Fruit fly (Drosophila melanogaster) whole organism, adult: ENCODE results near the gene Nepl3.
A peak's percentile ranks its signal among the peaks of the same experiment; 100 is the strongest.

Experiments used
- CG11617 ChIP-seq: fragments of 200-800 bp; sonication (Bioruptor generic); optimal IDR thresholded peaks from 2 replicates; lab custom pipeline; 2017; ENCODE audit warnings: mild to moderate bottlenecking, missing biosample characterization, missing genetic modification reagents, missing genetic modification characterization
- CG12768 ChIP-seq: fragments of 200-800 bp; sonication (Bioruptor generic); optimal IDR thresholded peaks from 2 replicates; lab custom pipeline; 2017; ENCODE audit warnings: missing biosample characterization, missing genetic modification characterization, mild to moderate bottlenecking, moderate library complexity, missing genetic modification reagents
- CG14711 ChIP-seq: fragments of 200-800 bp; sonication (Bioruptor generic); optimal IDR thresholded peaks from 2 replicates; lab custom pipeline; 2018; ENCODE audit warnings: missing biosample characterization, mild to moderate bottlenecking, missing genetic modification characterization, moderate library complexity
- CG1620 ChIP-seq: fragments of 200-800 bp; sonication (Bioruptor generic); optimal IDR thresholded peaks from 2 replicates; lab custom pipeline; 2016; ENCODE audit warnings: missing biosample characterization, missing genetic modification characterization
- CG33017 ChIP-seq: fragments of 200-800 bp; sonication (Bioruptor generic); optimal IDR thresholded peaks from 2 replicates; lab custom pipeline; 2018; ENCODE audit warnings: missing biosample characterization, mild to moderate bottlenecking, missing genetic modification characterization, moderate library complexity
- CG5204 ChIP-seq: fragments of 200-800 bp; sonication (Bioruptor generic); optimal IDR thresholded peaks from 2 replicates; lab custom pipeline; 2016; ENCODE audit warnings: missing biosample characterization, missing genetic modification characterization
- CG7045 ChIP-seq: fragments of 200-800 bp; sonication (Bioruptor generic); optimal IDR thresholded peaks from 2 replicates; lab custom pipeline; 2017; ENCODE audit warnings: missing biosample characterization, mild to moderate bottlenecking, missing genetic modification characterization
- CG7101 ChIP-seq: fragments of 200-800 bp; sonication (Bioruptor generic); optimal IDR thresholded peaks from 2 replicates; lab custom pipeline; 2018; ENCODE audit warnings: missing biosample characterization, mild to moderate bottlenecking, missing genetic modification characterization, moderate library complexity
- Clk ChIP-seq: fragments of 200-800 bp; sonication (Bioruptor generic); optimal IDR thresholded peaks from 2 replicates; lab custom pipeline; 2017; ENCODE audit warnings: missing biosample characterization, missing genetic modification characterization
- Crg-1 ChIP-seq: fragments of 200-800 bp; sonication (Bioruptor generic); optimal IDR thresholded peaks from 2 replicates; lab custom pipeline; 2016; ENCODE audit warnings: missing biosample characterization, missing genetic modification characterization
- Hr96 ChIP-seq: fragments of 200-800 bp; sonication (Bioruptor generic); optimal IDR thresholded peaks from 2 replicates; lab custom pipeline; 2016; ENCODE audit warnings: missing biosample characterization, missing genetic modification characterization
- Mnt ChIP-seq: fragments of 200-800 bp; sonication (Bioruptor generic); optimal IDR thresholded peaks from 2 replicates; lab custom pipeline; 2016; ENCODE audit warnings: missing biosample characterization, mild to moderate bottlenecking, missing genetic modification characterization
- bab1 ChIP-seq: fragments of 200-800 bp; sonication (Bioruptor generic); optimal IDR thresholded peaks from 3 replicates; lab custom pipeline; 2019; ENCODE audit warnings: missing biosample characterization, mild to moderate bottlenecking, missing genetic modification characterization, moderate library complexity
- cic ChIP-seq: fragments of 200-800 bp; sonication (Bioruptor generic); optimal IDR thresholded peaks from 2 replicates; lab custom pipeline; 2017; ENCODE audit warnings: missing biosample characterization, mild to moderate bottlenecking, missing genetic modification characterization, moderate library complexity
- cnc ChIP-seq, 2 experiments: fragments of >200 bp; optimal IDR thresholded peaks; 2 replicates each; lab custom pipeline; 2017
- kay ChIP-seq: fragments of 200-800 bp; sonication (Bioruptor generic); peaks from one replicate; lab custom pipeline; 2016; ENCODE audit warnings: missing biosample characterization, missing genetic modification characterization, borderline replicate concordance
- ovo ChIP-seq: fragments of 200-800 bp; sonication (Bioruptor generic); optimal IDR thresholded peaks from 2 replicates; lab custom pipeline; 2016; ENCODE audit warnings: missing biosample characterization, missing genetic modification characterization
- pad ChIP-seq: fragments of 200-800 bp; sonication (Bioruptor generic); optimal IDR thresholded peaks from 3 replicates; lab custom pipeline; 2017; ENCODE audit warnings: missing biosample characterization, missing genetic modification characterization, mild to moderate bottlenecking, moderate library complexity, missing genetic modification reagents
- tj ChIP-seq: fragments of 200-800 bp; sonication (Bioruptor generic); optimal IDR thresholded peaks from 3 replicates; lab custom pipeline; 2017; ENCODE audit warnings: missing biosample characterization, mild to moderate bottlenecking, missing genetic modification characterization, moderate library complexity
- toe ChIP-seq: fragments of 200-800 bp; sonication (Bioruptor generic); optimal IDR thresholded peaks from 2 replicates; lab custom pipeline; 2016; ENCODE audit warnings: missing biosample characterization, missing genetic modification characterization

Gene Nepl3

dm6 chr2L:5049974-5050373 lies 8.1 kb downstream of the Nepl3 start:
- no peak for TF ChIP-seq CG7101 (tag; lab: Kevin White, UChicago)
- no peak for TF ChIP-seq kay
- no peak for TF ChIP-seq CG14711 (tag; lab: Kevin White, UChicago)
- TF ChIP-seq CG33017 (tag; lab: Kevin White, UChicago) = no peak
- no peak for TF ChIP-seq CG1620 (GFP tag; lab: Kevin White, UChicago)
- no peak for TF ChIP-seq cic (GFP tag; lab: Kevin White, UChicago)
- no peak for TF ChIP-seq CG12768
- TF ChIP-seq toe (GFP tag; lab: Kevin White, UChicago) = no peak
- TF ChIP-seq Clk = no peak
- TF ChIP-seq Mnt = no peak
- TF ChIP-seq tj (GFP tag; lab: Kevin White, UChicago) = no peak
- no peak for TF ChIP-seq pad (GFP tag; lab: Kevin White, UChicago)
- TF ChIP-seq Hr96 (GFP tag; lab: Kevin White, UChicago) = no peak

DNA sequence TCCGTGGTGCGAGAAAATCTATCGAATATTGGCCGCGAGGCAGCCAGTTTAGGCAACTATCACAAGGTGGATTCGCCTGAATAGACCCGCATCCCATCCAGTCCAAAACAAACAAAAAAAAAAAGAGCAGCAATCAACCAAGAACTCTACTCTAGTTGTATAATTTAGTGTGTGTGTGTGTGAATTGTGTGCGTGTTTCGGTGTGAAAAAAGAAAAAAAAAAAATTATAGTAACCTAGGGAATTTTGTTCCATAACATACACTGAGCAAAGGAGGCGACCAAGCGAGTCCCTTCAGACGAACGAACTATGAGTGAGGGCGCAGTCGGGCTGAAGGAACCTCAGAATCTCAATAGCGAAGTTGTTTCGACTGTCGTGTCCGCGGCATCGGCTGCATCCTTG lies 11.8 kb downstream of the Nepl3 start:
- TF ChIP-seq Clk (no peak), ovo (GFP tag; lab: Kevin White, UChicago) (no peak), CG7101 (tag; lab: Kevin White, UChicago) (no peak), pad (GFP tag; lab: Kevin White, UChicago) (no peak), cnc (optimal IDR thresholded peaks at IDR 0.05; lab: Kevin White, UChicago) (no peak), kay (no peak), tj (GFP tag; lab: Kevin White, UChicago) (no peak), CG11617 (GFP tag; lab: Kevin White, UChicago) (no peak), cic (GFP tag; lab: Kevin White, UChicago) (no peak), Mnt (no peak), bab1 (GFP tag; lab: Kevin White, UChicago) (no peak), CG7045 (GFP tag; lab: Kevin White, UChicago) (no peak), CG14711 (tag; lab: Kevin White, UChicago) (no peak), CG5204 (GFP tag; lab: Kevin White, UChicago) (no peak), CG12768 (no peak), CG1620 (GFP tag; lab: Kevin White, UChicago) (no peak), toe (GFP tag; lab: Kevin White, UChicago) (no peak), Hr96 (GFP tag; lab: Kevin White, UChicago) (no peak)

DNA sequence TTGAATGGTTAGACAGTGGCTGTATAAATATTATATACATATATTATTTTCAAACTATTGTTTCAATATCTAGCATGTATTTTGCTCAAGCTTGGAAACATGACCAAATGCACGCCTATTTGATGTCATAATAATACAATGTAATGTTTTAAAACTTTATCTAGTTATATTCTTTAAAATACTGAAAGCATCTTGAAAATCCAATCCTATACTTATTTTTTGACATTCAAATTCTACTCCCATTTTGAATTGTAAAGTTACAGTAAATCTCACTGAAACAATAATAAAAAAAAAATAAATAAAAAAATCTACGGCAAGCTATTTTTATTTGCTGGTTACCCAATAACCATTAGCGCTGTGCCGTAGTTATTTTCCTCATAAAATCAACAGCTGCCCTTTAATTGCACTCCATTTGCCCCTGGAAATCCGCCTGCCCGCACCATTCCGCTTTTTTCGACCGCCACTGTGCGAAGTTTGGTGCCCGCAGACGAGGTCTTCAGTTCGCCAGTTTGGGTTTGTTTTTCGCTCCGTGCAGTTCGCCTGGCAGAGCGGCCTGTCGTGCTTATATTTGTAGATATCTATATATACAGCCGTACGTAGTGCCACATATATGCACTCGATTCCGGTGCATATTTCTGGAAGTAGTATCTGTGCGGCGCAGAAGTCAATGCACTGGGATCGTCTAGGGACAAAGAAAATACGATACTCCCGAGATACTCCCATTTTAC lies 13.0 kb downstream of the Nepl3 start:
- TF ChIP-seq ovo (GFP tag; lab: Kevin White, UChicago) (peak; percentile 58), toe (GFP tag; lab: Kevin White, UChicago) (no peak), bab1 (GFP tag; lab: Kevin White, UChicago) (no peak), CG12768 (peak; percentile 10), Crg-1 (GFP tag; lab: Kevin White, UChicago) (peak; percentile 34), CG11617 (GFP tag; lab: Kevin White, UChicago) (peak; percentile 57), CG7045 (GFP tag; lab: Kevin White, UChicago) (no peak), CG1620 (GFP tag; lab: Kevin White, UChicago) (peak; percentile 4), Hr96 (GFP tag; lab: Kevin White, UChicago) (no peak), Clk (no peak), kay (peak; percentile 66), cnc (optimal IDR thresholded peaks at IDR 0.05; lab: Kevin White, UChicago) (no peak), cic (GFP tag; lab: Kevin White, UChicago) (peak; percentile 13), CG33017 (tag; lab: Kevin White, UChicago) (peak; percentile 57), CG5204 (GFP tag; lab: Kevin White, UChicago) (peak; percentile 15), CG7101 (tag; lab: Kevin White, UChicago) (peak; percentile 48), CG14711 (tag; lab: Kevin White, UChicago) (no peak), pad (GFP tag; lab: Kevin White, UChicago) (peak; percentile 18), Mnt (peak; percentile 33), tj (GFP tag; lab: Kevin White, UChicago) (peak; percentile 26)

- TF ChIP-seq CG7045 (GFP tag; lab: Kevin White, UChicago) (no peak), Crg-1 (GFP tag; lab: Kevin White, UChicago) (no peak), tj (GFP tag; lab: Kevin White, UChicago) (no peak), CG14711 (tag; lab: Kevin White, UChicago) (no peak), CG1620 (GFP tag; lab: Kevin White, UChicago) (no peak)
Measured at dm6 chr2L:5044361-5044891, 13.6 kb downstream of the Nepl3 start, which contains the start of gene CG31650. TSS of gene CG31650 (minus strand) at chr2L:5044712.

DNA sequence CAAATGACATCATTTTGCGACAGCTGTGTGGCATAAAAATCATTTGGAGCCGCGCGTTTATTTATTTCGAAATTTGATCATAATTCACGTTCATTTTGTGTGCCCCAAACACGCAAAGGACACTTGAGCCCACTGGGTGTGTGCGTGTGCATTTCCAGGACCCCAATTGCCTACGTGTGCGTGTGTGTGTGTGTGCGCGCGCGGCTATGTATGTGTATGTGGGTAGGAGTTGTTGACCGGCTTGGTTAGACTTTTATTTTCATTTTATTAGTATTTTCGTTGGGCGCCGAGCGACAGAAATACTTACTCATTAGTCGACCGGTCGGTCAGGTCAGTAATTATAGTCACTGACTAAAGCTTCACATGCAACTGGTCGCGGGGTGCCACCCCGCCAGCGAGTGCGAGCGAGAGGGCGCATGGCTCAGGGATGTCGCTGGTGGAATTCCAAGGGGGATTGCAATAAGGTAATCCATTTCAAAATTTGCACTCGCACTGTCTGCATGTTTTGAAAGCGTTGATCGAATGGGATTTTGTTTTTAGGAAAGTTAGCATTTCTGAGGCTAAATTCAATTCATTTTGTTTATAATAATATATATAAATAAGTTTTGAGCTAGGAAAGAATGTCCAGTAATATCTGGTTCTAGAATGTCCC lies 14.4 kb downstream of the Nepl3 start:
- TF ChIP-seq kay (no peak), CG11617 (GFP tag; lab: Kevin White, UChicago) (no peak), Hr96 (GFP tag; lab: Kevin White, UChicago) (no peak), Mnt (peak; percentile 12), bab1 (GFP tag; lab: Kevin White, UChicago) (no peak), CG7101 (tag; lab: Kevin White, UChicago) (peak; percentile 6), toe (GFP tag; lab: Kevin White, UChicago) (no peak), CG33017 (tag; lab: Kevin White, UChicago) (no peak), CG1620 (GFP tag; lab: Kevin White, UChicago) (no peak), CG14711 (tag; lab: Kevin White, UChicago) (peak; percentile 22), Crg-1 (GFP tag; lab: Kevin White, UChicago) (no peak), Clk (no peak), cic (GFP tag; lab: Kevin White, UChicago) (no peak), tj (GFP tag; lab: Kevin White, UChicago) (no peak), CG7045 (GFP tag; lab: Kevin White, UChicago) (peak; percentile 59), ovo (GFP tag; lab: Kevin White, UChicago) (no peak), CG12768 (peak; percentile 40), pad (GFP tag; lab: Kevin White, UChicago) (no peak), CG5204 (GFP tag; lab: Kevin White, UChicago) (peak; percentile 30), cnc (optimal IDR thresholded peaks at IDR 0.05; lab: Kevin White, UChicago) (no peak)
